Comparison of ENCODE assay signal across 2 fruit fly cellular contexts in the genomic region with DNA sequence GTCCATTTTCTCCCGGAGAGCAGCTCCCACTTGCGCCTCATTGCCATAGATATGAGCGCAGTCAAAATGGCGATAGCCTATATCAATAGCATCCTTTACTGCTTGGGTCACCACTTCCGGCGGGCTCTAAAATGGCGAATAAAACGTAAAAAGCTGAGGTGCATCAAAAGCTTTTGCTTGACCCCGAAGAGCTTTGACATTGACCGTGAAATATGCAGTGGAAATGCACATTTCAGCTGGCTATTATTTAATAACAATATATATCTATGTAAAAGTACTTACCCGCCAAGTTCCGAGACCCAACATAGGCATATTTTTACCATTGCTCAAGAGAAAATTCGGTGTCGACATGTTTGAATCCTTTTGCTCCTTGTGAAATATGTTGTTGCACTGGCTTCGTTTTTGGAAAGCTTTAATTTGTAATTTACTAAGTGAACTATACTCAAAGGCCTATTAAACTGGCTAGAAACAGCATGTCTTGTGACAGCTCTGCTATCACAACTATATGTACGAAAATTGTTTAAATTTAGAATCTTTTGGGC.
TF ChIP-seq lines count a peak whose summit lies in the region.

A gene (minus strand): TSS at position 492 of the 542 bp plus-strand sequence.

- TF ChIP-seq CTCF in whole organism, embryonic (GFP tag; optimal IDR thresholded peaks at IDR 0.05; lab: Kevin White, UChicago) = no peak

TF ChIP-seq in whole organism, adult, 20 proteins besides CTCF, POLR2A, EP300 and RAD21:
- TF ChIP-seq kay (GFP tag; lab: Kevin White, UChicago; ENCODE audit: borderline replicate concordance) = peak; percentile 67
- no peak for TF ChIP-seq Crg-1 (GFP tag; optimal IDR thresholded peaks at IDR 0.05; lab: Kevin White, UChicago)
TF ChIP-seq in whole organism, adult: peak in this region for 1.

TF ChIP-seq in whole organism, embryonic, 481 proteins besides CTCF, POLR2A, EP300 and RAD21:
- TF ChIP-seq phol (tag; optimal IDR thresholded peaks at IDR 0.05; lab: Kevin White, UChicago) (peak; percentile 8), Hr78 (GFP tag; optimal IDR thresholded peaks at IDR 0.05; lab: Kevin White, UChicago) (peak in 1 of 2 experiments; percentile 95), CG4617 (GFP tag; optimal IDR thresholded peaks at IDR 0.05; lab: Kevin White, UChicago; ENCODE audit: borderline replicate concordance) (no peak)
TF ChIP-seq in whole organism, embryonic: peak in this region for 2.
